Fruit fly (Drosophila melanogaster) whole organism, embryonic: Measurements from ENCODE around the gene pbl.

ENCODE experiments used
- Aef1 ChIP-seq: fragments of 200-800 bp; sonication (Bioruptor generic); IDR thresholded peaks from 3 replicates; pipeline ENCODE4 v1.3.6; 2022; ENCODE audit warnings: missing biosample characterization, missing genetic modification characterization
- CG10267 ChIP-seq: fragments of 200-800 bp; sonication (Bioruptor generic); optimal IDR thresholded peaks from 2 replicates; lab custom pipeline; 2018; ENCODE audit warnings: missing biosample characterization, mild to moderate bottlenecking, missing genetic modification characterization, moderate library complexity
- CG10321 ChIP-seq: fragments of 200-800 bp; sonication (Bioruptor generic); IDR thresholded peaks from 2 replicates; pipeline ENCODE4 v1.3.6; 2022; ENCODE audit warnings: missing biosample characterization, missing genetic modification characterization
- CG10462 ChIP-seq: fragments of 200-800 bp; sonication (Bioruptor generic); optimal IDR thresholded peaks from 2 replicates; lab custom pipeline; 2016; ENCODE audit warnings: missing biosample characterization, missing genetic modification characterization
- CG11085 ChIP-seq: fragments of 200-800 bp; sonication (Bioruptor generic); IDR thresholded peaks from 2 replicates; pipeline ENCODE4 v1.3.6; 2022; ENCODE audit warnings: missing biosample characterization, missing genetic modification characterization
- CG15269 ChIP-seq: fragments of 200-800 bp; sonication (Bioruptor generic); optimal IDR thresholded peaks from 2 replicates; lab custom pipeline; 2018; ENCODE audit warnings: missing biosample characterization, mild to moderate bottlenecking, missing genetic modification characterization, moderate library complexity
- CG18262 ChIP-seq: fragments of 200-800 bp; optimal IDR thresholded peaks from 3 replicates; lab custom pipeline; 2019; ENCODE audit warnings: missing biosample characterization, mild to moderate bottlenecking, missing genetic modification characterization, moderate library complexity
- CG2875 ChIP-seq: fragments of 200-800 bp; sonication (Bioruptor generic); optimal IDR thresholded peaks from 2 replicates; lab custom pipeline; 2017; ENCODE audit warnings: missing biosample characterization, mild to moderate bottlenecking, missing genetic modification characterization, missing genetic modification reagents
- CG31388 ChIP-seq: fragments of 200-800 bp; sonication (Bioruptor generic); optimal IDR thresholded peaks from 2 replicates; lab custom pipeline; 2016; ENCODE audit warnings: missing biosample characterization, missing genetic modification characterization
- CG34422 ChIP-seq: fragments of 200-800 bp; sonication (Bioruptor generic); IDR thresholded peaks from 3 replicates; pipeline ENCODE4 v1.3.6; 2022; ENCODE audit warnings: missing biosample characterization, missing genetic modification characterization
- CG3847 ChIP-seq: fragments of 200-800 bp; sonication (Bioruptor generic); IDR thresholded peaks from 2 replicates; pipeline ENCODE4 v1.3.6; 2022; ENCODE audit warnings: missing biosample characterization, missing genetic modification characterization
- CG42726 ChIP-seq: fragments of 200-800 bp; sonication (Bioruptor generic); IDR thresholded peaks from 2 replicates; pipeline ENCODE4 v1.3.6; 2022; ENCODE audit warnings: missing biosample characterization, missing genetic modification characterization; ENCODE audit not compliant: partially characterized antibody
- CG4360 ChIP-seq: fragments of 200-800 bp; sonication (Bioruptor generic); IDR thresholded peaks from 2 replicates; pipeline ENCODE4 v1.3.6; 2022; ENCODE audit warnings: missing biosample characterization, missing genetic modification characterization
- CG5180 ChIP-seq: fragments of 200-800 bp; sonication (Bioruptor generic); optimal IDR thresholded peaks from 3 replicates; lab custom pipeline; 2017; ENCODE audit warnings: missing biosample characterization, missing genetic modification characterization, mild to moderate bottlenecking, moderate library complexity, missing genetic modification reagents
- CG5245 ChIP-seq: fragments of 200-800 bp; sonication (Bioruptor generic); optimal IDR thresholded peaks from 3 replicates; lab custom pipeline; 2016; ENCODE audit warnings: missing biosample characterization, missing genetic modification characterization
- CG6272 ChIP-seq: fragments of 200-800 bp; sonication (Bioruptor generic); IDR thresholded peaks from 2 replicates; pipeline ENCODE4 v1.3.6; 2022; ENCODE audit warnings: missing biosample characterization, missing genetic modification characterization
- CG8388 ChIP-seq: fragments of 200-800 bp; sonication (Bioruptor generic); optimal IDR thresholded peaks from 2 replicates; lab custom pipeline; 2019; ENCODE audit warnings: missing biosample characterization, mild to moderate bottlenecking, missing genetic modification characterization, moderate library complexity
- CG9932 ChIP-seq: fragments of 200-800 bp; sonication (Bioruptor generic); IDR thresholded peaks from 2 replicates; pipeline ENCODE4 v1.3.6; 2022; ENCODE audit warnings: missing biosample characterization, missing genetic modification characterization
- Chrac-16 ChIP-seq: fragments of 200-800 bp; sonication (Bioruptor generic); optimal IDR thresholded peaks from 3 replicates; lab custom pipeline; 2016; ENCODE audit warnings: missing biosample characterization, missing genetic modification characterization
- Dref ChIP-seq: fragments of 200-800 bp; sonication (Bioruptor generic); IDR thresholded peaks from 2 replicates; pipeline ENCODE4 v1.3.6; 2022; ENCODE audit warnings: missing biosample characterization, missing genetic modification characterization
- ERR ChIP-seq: fragments of 200-800 bp; sonication (Bioruptor generic); optimal IDR thresholded peaks from 2 replicates; lab custom pipeline; 2016; ENCODE audit warnings: missing biosample characterization, missing genetic modification characterization
- Fer1 ChIP-seq: fragments of 200-800 bp; sonication (Bioruptor generic); optimal IDR thresholded peaks from 2 replicates; lab custom pipeline; 2017; ENCODE audit warnings: missing biosample characterization, mild to moderate bottlenecking, missing genetic modification characterization
- Lim3 ChIP-seq: fragments of 200-800 bp; sonication (Bioruptor generic); IDR thresholded peaks from 2 replicates; pipeline ENCODE4 v1.3.6; 2022; ENCODE audit warnings: missing biosample characterization, missing genetic modification characterization
- MBD-R2 ChIP-seq: fragments of 200-800 bp; sonication (Bioruptor generic); IDR thresholded peaks from 2 replicates; pipeline ENCODE4 v1.3.6; 2022; ENCODE audit warnings: missing biosample characterization, missing genetic modification characterization
- MTF-1 ChIP-seq: fragments of 200-800 bp; sonication (Bioruptor generic); optimal IDR thresholded peaks from 2 replicates; lab custom pipeline; 2018; ENCODE audit warnings: missing biosample characterization, mild to moderate bottlenecking, missing genetic modification characterization, borderline replicate concordance
- Mad ChIP-seq: fragments of 200-800 bp; sonication (Bioruptor generic); optimal IDR thresholded peaks from 2 replicates; lab custom pipeline; 2016; ENCODE audit warnings: missing biosample characterization, missing genetic modification characterization
- NC2α ChIP-seq: fragments of 200-800 bp; sonication (Bioruptor generic); optimal IDR thresholded peaks from 2 replicates; lab custom pipeline; 2016; ENCODE audit warnings: missing biosample characterization, missing genetic modification characterization
- Opbp ChIP-seq: fragments of 200-800 bp; sonication (Bioruptor generic); IDR thresholded peaks from 3 replicates; pipeline ENCODE4 v1.3.6; 2022; ENCODE audit warnings: missing biosample characterization, missing genetic modification characterization; ENCODE audit not compliant: partially characterized antibody
- Xrp1 ChIP-seq: fragments of 200-800 bp; sonication (Bioruptor generic); IDR thresholded peaks from 2 replicates; pipeline ENCODE4 v1.3.6; 2022; ENCODE audit warnings: missing biosample characterization, missing genetic modification characterization
- al ChIP-seq: fragments of 200-800 bp; sonication (Bioruptor generic); IDR thresholded peaks from 2 replicates; pipeline ENCODE4 v1.3.6; 2022; ENCODE audit warnings: missing biosample characterization, missing genetic modification characterization
- cato ChIP-seq: fragments of 200-800 bp; sonication (Bioruptor generic); optimal IDR thresholded peaks from 2 replicates; lab custom pipeline; 2016; ENCODE audit warnings: missing biosample characterization, missing genetic modification characterization, borderline replicate concordance
- chinmo ChIP-seq: fragments of 200-800 bp; sonication (Bioruptor generic); IDR thresholded peaks from 4 replicates; pipeline ENCODE4 v1.3.6; 2022; ENCODE audit warnings: missing biosample characterization, missing genetic modification characterization; ENCODE audit not compliant: partially characterized antibody
- esg ChIP-seq: fragments of 200-800 bp; sonication (Bioruptor generic); conservative IDR thresholded peaks from 2 replicates; pipeline ENCODE4 v1.3.6; 2022; ENCODE audit warnings: missing biosample characterization, missing genetic modification characterization
- eve ChIP-seq, 2 experiments: fragments of >200 bp; optimal IDR thresholded peaks; 2 replicates each; lab custom pipeline; 2017; ENCODE audit warnings: missing biosample characterization in 2 of 2, missing genetic modification characterization in 2 of 2
- exex ChIP-seq: fragments of 200-800 bp; sonication (Bioruptor generic); optimal IDR thresholded peaks from 4 replicates; lab custom pipeline; 2018; ENCODE audit warnings: missing biosample characterization, mild to moderate bottlenecking, missing genetic modification characterization, moderate library complexity
- gcm2 ChIP-seq: fragments of 200-800 bp; sonication (Bioruptor generic); optimal IDR thresholded peaks from 2 replicates; lab custom pipeline; 2016; ENCODE audit warnings: missing biosample characterization, missing genetic modification characterization
- grn ChIP-seq: fragments of 200-800 bp; sonication (Bioruptor generic); optimal IDR thresholded peaks from 3 replicates; lab custom pipeline; 2017; ENCODE audit warnings: missing biosample characterization, missing genetic modification characterization
- ham ChIP-seq: fragments of 200-800 bp; sonication (Bioruptor generic); IDR thresholded peaks from 2 replicates; pipeline ENCODE4 v1.3.6; 2022; ENCODE audit warnings: missing biosample characterization, missing genetic modification characterization
- lbe ChIP-seq: fragments of 200-800 bp; sonication (Bioruptor generic); optimal IDR thresholded peaks from 2 replicates; lab custom pipeline; 2016; ENCODE audit warnings: missing biosample characterization, mild to moderate bottlenecking, missing genetic modification characterization
- oc ChIP-seq: fragments of 200-800 bp; sonication (Bioruptor generic); optimal IDR thresholded peaks from 2 replicates; lab custom pipeline; 2018; ENCODE audit warnings: missing biosample characterization, mild to moderate bottlenecking, missing genetic modification characterization, moderate library complexity
- pnt ChIP-seq: fragments of 200-800 bp; sonication (Bioruptor generic); optimal IDR thresholded peaks from 3 replicates; lab custom pipeline; 2016; ENCODE audit warnings: missing biosample characterization, missing genetic modification characterization
- salm ChIP-seq: fragments of 200-800 bp; sonication (Bioruptor generic); optimal IDR thresholded peaks from 2 replicates; lab custom pipeline; 2018; ENCODE audit warnings: missing biosample characterization, mild to moderate bottlenecking, missing genetic modification characterization
- sc ChIP-seq, 3 experiments: fragments of >200 bp in 2 of 3; fragments of 200-800 bp in 1 of 3; sonication (Bioruptor generic) in 1 of 3; optimal IDR thresholded peaks; 2 replicates in 2 of 3; 3 replicates in 1 of 3; lab custom pipeline; 2017; ENCODE audit warnings: mild to moderate bottlenecking in 1 of 3, missing biosample characterization in 1 of 3, missing genetic modification characterization in 1 of 3, missing genetic modification reagents in 1 of 3
- stwl ChIP-seq: fragments of 200-800 bp; sonication (Bioruptor generic); optimal IDR thresholded peaks from 3 replicates; lab custom pipeline; 2018; ENCODE audit warnings: missing biosample characterization, mild to moderate bottlenecking, missing genetic modification characterization, moderate library complexity
- tio ChIP-seq: fragments of 200-800 bp; sonication (Bioruptor generic); optimal IDR thresholded peaks from 2 replicates; lab custom pipeline; 2017; ENCODE audit warnings: missing biosample characterization, missing genetic modification characterization, inconsistent platforms
- trh ChIP-seq: fragments of 200-800 bp; sonication (Bioruptor generic); optimal IDR thresholded peaks from 2 replicates; lab custom pipeline; 2016; ENCODE audit warnings: missing biosample characterization, missing genetic modification characterization
- twi ChIP-seq: fragments of 200-800 bp; optimal IDR thresholded peaks from 2 replicates; lab custom pipeline; 2019; ENCODE audit warnings: missing biosample characterization, mild to moderate bottlenecking, missing genetic modification characterization, moderate library complexity

pbl gene

dm6 chr3L:7852252-7852885 is 59.4 kb downstream of the pbl start (continued):
- peak; percentile 83 for TF ChIP-seq grn (GFP tag; lab: Kevin White, UChicago)
- no peak for TF ChIP-seq Chrac-16 (GFP tag; lab: Kevin White, UChicago)
- TF ChIP-seq exex (tag; lab: Kevin White, UChicago) = peak; percentile 87
- TF ChIP-seq sc (optimal IDR thresholded peaks at IDR 0.05; lab: Kevin White, UChicago) = no peak
- TF ChIP-seq sc (GFP tag; optimal IDR thresholded peaks at IDR 0.05; lab: Kevin White, UChicago) = no peak

dm6 chr3L:7850771-7851358 is 60.9 kb downstream of the pbl start:
- TF ChIP-seq CG9932 (GFP tag; lab: Robert Waterston, UW) = peak; percentile 80
- peak; percentile 89 for TF ChIP-seq ERR (GFP tag; lab: Kevin White, UChicago)
- TF ChIP-seq Mad (GFP tag; lab: Kevin White, UChicago) = peak; percentile 71
- no peak for TF ChIP-seq CG42726 (GFP tag; lab: Robert Waterston, UW)
- peak; percentile 88 for TF ChIP-seq Aef1 (GFP tag; lab: Robert Waterston, UW)
- peak; percentile 61 for TF ChIP-seq CG10462 (GFP tag; lab: Kevin White, UChicago)
- TF ChIP-seq NC2α (GFP tag; lab: Kevin White, UChicago) = peak; percentile 63
- TF ChIP-seq CG4360 (GFP tag; lab: Robert Waterston, UW) = no peak
- TF ChIP-seq CG11085 (GFP tag; lab: Robert Waterston, UW) = peak; percentile 75
- TF ChIP-seq salm (tag; lab: Kevin White, UChicago) = peak; percentile 71
- no peak for TF ChIP-seq Opbp (GFP tag; lab: Robert Waterston, UW)
- TF ChIP-seq cato (GFP tag; lab: Kevin White, UChicago) = peak; percentile 31
- TF ChIP-seq CG5245 = peak; percentile 65
- peak; percentile 85 for TF ChIP-seq CG3847 (GFP tag; lab: Robert Waterston, UW)
- TF ChIP-seq lbe = no peak
- no peak for TF ChIP-seq stwl (tag; lab: Kevin White, UChicago)
- peak; percentile 81 for TF ChIP-seq CG10267
- peak; percentile 86 for TF ChIP-seq CG18262 (tag; lab: Kevin White, UChicago)
- TF ChIP-seq Xrp1 (GFP tag; lab: Robert Waterston, UW) = peak; percentile 90
- peak; percentile 60 for TF ChIP-seq CG2875 (GFP tag; lab: Kevin White, UChicago)
- TF ChIP-seq eve (GFP tag; optimal IDR thresholded peaks at IDR 0.05; lab: Kevin White, UChicago) = peak in 1 of 2 experiments; percentile 93
- peak; percentile 69 for TF ChIP-seq oc (tag; lab: Kevin White, UChicago)
- peak; percentile 73 for TF ChIP-seq trh (GFP tag; lab: Kevin White, UChicago)
- TF ChIP-seq CG15269 (tag; lab: Kevin White, UChicago) = peak; percentile 92
- peak; percentile 95 for TF ChIP-seq Fer1 (GFP tag; lab: Kevin White, UChicago)
- peak; percentile 74 for TF ChIP-seq CG5180 (GFP tag; lab: Kevin White, UChicago)
- TF ChIP-seq pnt = peak; percentile 88
- peak; percentile 82 for TF ChIP-seq CG8388 (GFP tag; lab: Kevin White, UChicago)
- TF ChIP-seq chinmo = no peak
- peak; percentile 82 for TF ChIP-seq tio (GFP tag; lab: Kevin White, UChicago)
- TF ChIP-seq ham (GFP tag; lab: Robert Waterston, UW) = peak; percentile 51; the same call in 1 of the 2 replicates
- TF ChIP-seq gcm2 = peak; percentile 69
- no peak; the same call in 1 of the 2 replicates for TF ChIP-seq CG6272 (GFP tag; lab: Robert Waterston, UW)
- TF ChIP-seq MTF-1 (GFP tag; lab: Kevin White, UChicago) = peak; percentile 54
- TF ChIP-seq esg (GFP tag; lab: Robert Waterston, UW) = peak; percentile 76
- peak; percentile 56; the same call in 1 of the 2 replicates for TF ChIP-seq CG10321 (GFP tag; lab: Robert Waterston, UW)
- peak; percentile 44 for TF ChIP-seq twi (tag; lab: Kevin White, UChicago)
- TF ChIP-seq MBD-R2 (GFP tag; lab: Robert Waterston, UW) = peak; percentile 66; the same call in 1 of the 2 replicates
- TF ChIP-seq CG31388 = peak; percentile 33
- peak; percentile 77 for TF ChIP-seq al
- no peak for TF ChIP-seq Dref (GFP tag; lab: Robert Waterston, UW)
- peak; percentile 72 for TF ChIP-seq CG34422
- TF ChIP-seq Lim3 (GFP tag; lab: Robert Waterston, UW) = 0 out of 2 replicates have a peak, but pooled peaks have one; percentile 49
